Fruit fly (Drosophila melanogaster) whole organism, embryonic: ENCODE data around the gene RhoGAP5A.

ENCODE experiments used
- B-H1 ChIP-seq: fragments of 200-800 bp; sonication (Bioruptor generic); IDR thresholded peaks from 3 replicates; pipeline ENCODE4 v1.3.6; 2022; ENCODE audit warnings: missing biosample characterization, missing genetic modification characterization
- Bdp1 ChIP-seq: fragments of 200-800 bp; sonication (Bioruptor generic); optimal IDR thresholded peaks from 3 replicates; lab custom pipeline; 2016; ENCODE audit warnings: missing biosample characterization, missing genetic modification characterization
- Bteb2 ChIP-seq: fragments of 200-800 bp; sonication (Bioruptor generic); optimal IDR thresholded peaks from 2 replicates; lab custom pipeline; 2016; ENCODE audit warnings: missing biosample characterization, missing genetic modification characterization
- CG10209 ChIP-seq: fragments of 200-800 bp; sonication (Bioruptor generic); optimal IDR thresholded peaks from 3 replicates; lab custom pipeline; 2017; ENCODE audit warnings: missing biosample characterization, mild to moderate bottlenecking, missing genetic modification characterization, missing genetic modification reagents
- CG10979 ChIP-seq: fragments of 200-800 bp; sonication (Bioruptor generic); optimal IDR thresholded peaks from 2 replicates; lab custom pipeline; 2018; ENCODE audit warnings: missing biosample characterization, mild to moderate bottlenecking, missing genetic modification characterization, moderate library complexity
- CG12236 ChIP-seq: fragments of 200-800 bp; sonication (Bioruptor generic); optimal IDR thresholded peaks from 2 replicates; lab custom pipeline; 2016; ENCODE audit warnings: missing biosample characterization, missing genetic modification characterization
- CG12659 ChIP-seq: fragments of 200-800 bp; sonication (Bioruptor generic); optimal IDR thresholded peaks from 3 replicates; lab custom pipeline; 2017; ENCODE audit warnings: mild to moderate bottlenecking, missing biosample characterization, missing genetic modification reagents, missing genetic modification characterization
- CG14441 ChIP-seq: fragments of 200-800 bp; sonication (Bioruptor generic); IDR thresholded peaks from 2 replicates; pipeline ENCODE4 v1.3.6; 2022; ENCODE audit warnings: missing biosample characterization, missing genetic modification characterization
- CG14710 ChIP-seq: fragments of 200-800 bp; sonication (Bioruptor generic); optimal IDR thresholded peaks from 3 replicates; lab custom pipeline; 2019; ENCODE audit warnings: missing biosample characterization, mild to moderate bottlenecking, missing genetic modification characterization, moderate library complexity
- CG42726 ChIP-seq: fragments of 200-800 bp; sonication (Bioruptor generic); IDR thresholded peaks from 2 replicates; pipeline ENCODE4 v1.3.6; 2022; ENCODE audit warnings: missing biosample characterization, missing genetic modification characterization; ENCODE audit not compliant: partially characterized antibody
- CG4360 ChIP-seq: fragments of 200-800 bp; sonication (Bioruptor generic); IDR thresholded peaks from 2 replicates; pipeline ENCODE4 v1.3.6; 2022; ENCODE audit warnings: missing biosample characterization, missing genetic modification characterization
- CG43689 ChIP-seq: fragments of 200-800 bp; sonication (Bioruptor generic); IDR thresholded peaks from 2 replicates; pipeline ENCODE4 v1.3.6; 2022; ENCODE audit warnings: missing biosample characterization, missing genetic modification characterization
- CG6791 ChIP-seq: fragments of 200-800 bp; sonication (Bioruptor generic); IDR thresholded peaks from 3 replicates; pipeline ENCODE4 v1.3.6; 2022; ENCODE audit warnings: missing biosample characterization, missing genetic modification characterization; ENCODE audit not compliant: partially characterized antibody
- CG7372 ChIP-seq: fragments of 200-800 bp; sonication (Bioruptor generic); IDR thresholded peaks from 2 replicates; pipeline ENCODE4 v1.3.6; 2022; ENCODE audit warnings: missing biosample characterization, missing genetic modification characterization
- CG7556 ChIP-seq: fragments of 200-800 bp; sonication (Bioruptor generic); optimal IDR thresholded peaks from 2 replicates; lab custom pipeline; 2017; ENCODE audit warnings: missing biosample characterization, mild to moderate bottlenecking, missing genetic modification characterization
- CG7963 ChIP-seq: fragments of 200-800 bp; sonication (Bioruptor generic); IDR thresholded peaks from 3 replicates; pipeline ENCODE4 v1.3.6; 2022; ENCODE audit warnings: missing biosample characterization, missing genetic modification characterization; ENCODE audit not compliant: partially characterized antibody
- CG8924 ChIP-seq: fragments of 200-800 bp; optimal IDR thresholded peaks from 3 replicates; lab custom pipeline; 2019; ENCODE audit warnings: missing biosample characterization, mild to moderate bottlenecking, missing genetic modification characterization, moderate library complexity
- Eip74EF ChIP-seq, 2 experiments: fragments of 200-800 bp in 1 of 2; fragments of >200 bp in 1 of 2; sonication (Bioruptor generic) in 1 of 2; optimal IDR thresholded peaks; 2 replicates each; lab custom pipeline; 2017 to 2019; ENCODE audit warnings: missing biosample characterization in 2 of 2, missing genetic modification characterization in 2 of 2, mild to moderate bottlenecking in 1 of 2, moderate library complexity in 1 of 2
- Ets97D ChIP-seq: fragments of 200-800 bp; sonication (Bioruptor generic); optimal IDR thresholded peaks from 3 replicates; lab custom pipeline; 2016; ENCODE audit warnings: missing biosample characterization, missing genetic modification characterization
- H2.0 ChIP-seq: fragments of 200-800 bp; sonication (Bioruptor generic); IDR thresholded peaks from 2 replicates; pipeline ENCODE4 v1.3.6; 2022; ENCODE audit warnings: missing biosample characterization, missing genetic modification characterization
- HLH54F ChIP-seq: fragments of 200-800 bp; sonication (Bioruptor generic); optimal IDR thresholded peaks from 3 replicates; lab custom pipeline; 2016; ENCODE audit warnings: missing biosample characterization, missing genetic modification characterization
- Lpt ChIP-seq: fragments of >200 bp; optimal IDR thresholded peaks from 2 replicates; lab custom pipeline; 2018; ENCODE audit warnings: missing biosample characterization, missing genetic modification characterization
- Meics ChIP-seq: fragments of 200-800 bp; sonication (Bioruptor generic); optimal IDR thresholded peaks from 2 replicates; lab custom pipeline; 2017; ENCODE audit warnings: missing biosample characterization, mild to moderate bottlenecking, missing genetic modification characterization
- NK7.1 ChIP-seq: fragments of 200-800 bp; sonication (Bioruptor generic); optimal IDR thresholded peaks from 3 replicates; lab custom pipeline; 2016; ENCODE audit warnings: missing biosample characterization, missing genetic modification characterization
- PHDP ChIP-seq: fragments of 200-800 bp; sonication (Bioruptor generic); optimal IDR thresholded peaks from 3 replicates; lab custom pipeline; 2018; ENCODE audit warnings: missing biosample characterization, mild to moderate bottlenecking, missing genetic modification characterization, moderate library complexity
- Sox102F ChIP-seq: fragments of 200-800 bp; sonication (Bioruptor generic); optimal IDR thresholded peaks from 2 replicates; lab custom pipeline; 2018; ENCODE audit warnings: missing biosample characterization, mild to moderate bottlenecking, missing genetic modification characterization, moderate library complexity
- Sry-β ChIP-seq: fragments of 200-800 bp; sonication (Bioruptor generic); optimal IDR thresholded peaks from 2 replicates; lab custom pipeline; 2018; ENCODE audit warnings: missing biosample characterization, mild to moderate bottlenecking, missing genetic modification characterization, moderate library complexity
- Ssrp ChIP-seq: fragments of 200-800 bp; sonication (Bioruptor generic); optimal IDR thresholded peaks from 2 replicates; lab custom pipeline; 2018; ENCODE audit warnings: missing biosample characterization, mild to moderate bottlenecking, missing genetic modification characterization, moderate library complexity
- Usf ChIP-seq: fragments of 200-800 bp; sonication (Bioruptor generic); optimal IDR thresholded peaks from 2 replicates; lab custom pipeline; 2017; ENCODE audit warnings: missing genotype, missing biosample characterization, missing genetic modification characterization
- Vsx1 ChIP-seq: fragments of 200-800 bp; sonication (Bioruptor generic); optimal IDR thresholded peaks from 2 replicates; lab custom pipeline; 2017; ENCODE audit warnings: missing biosample characterization, mild to moderate bottlenecking, missing genetic modification characterization, missing genetic modification reagents
- ash1 ChIP-seq: fragments of 200-800 bp; sonication (Bioruptor generic); optimal IDR thresholded peaks from 2 replicates; lab custom pipeline; 2018; ENCODE audit warnings: missing biosample characterization, mild to moderate bottlenecking, missing genetic modification characterization
- gcm ChIP-seq: fragments of 200-800 bp; sonication (Bioruptor generic); optimal IDR thresholded peaks from 2 replicates; lab custom pipeline; 2019; ENCODE audit warnings: missing biosample characterization, mild to moderate bottlenecking, missing genetic modification characterization, moderate library complexity
- grn ChIP-seq: fragments of 200-800 bp; sonication (Bioruptor generic); optimal IDR thresholded peaks from 3 replicates; lab custom pipeline; 2017; ENCODE audit warnings: missing biosample characterization, missing genetic modification characterization
- her ChIP-seq: fragments of 200-800 bp; sonication (Bioruptor generic); optimal IDR thresholded peaks from 2 replicates; lab custom pipeline; 2016; ENCODE audit warnings: missing biosample characterization, missing genetic modification characterization
- ind ChIP-seq: fragments of 200-800 bp; sonication (Bioruptor generic); optimal IDR thresholded peaks from 3 replicates; lab custom pipeline; 2016; ENCODE audit warnings: missing biosample characterization, missing genetic modification characterization
- kni ChIP-seq: fragments of 200-800 bp; sonication (Bioruptor generic); optimal IDR thresholded peaks from 3 replicates; lab custom pipeline; 2017; ENCODE audit warnings: mild to moderate bottlenecking, missing biosample characterization, missing genetic modification reagents, missing genetic modification characterization
- lov ChIP-seq, 2 experiments: fragments of 200-800 bp in 1 of 2; fragments of >200 bp in 1 of 2; sonication (Bioruptor generic) in 1 of 2; IDR thresholded peaks in 1 of 2; optimal IDR thresholded peaks in 1 of 2; 2 replicates in 1 of 2; 3 replicates in 1 of 2; pipeline versions ENCODE4 v1.3.6 to Lab custom; 2017 to 2022; ENCODE audit warnings: missing biosample characterization in 1 of 2, missing genetic modification characterization in 1 of 2
- nerfin-2 ChIP-seq: fragments of 200-800 bp; sonication (Bioruptor generic); IDR thresholded peaks from 2 replicates; pipeline ENCODE4 v1.3.6; 2022; ENCODE audit warnings: missing biosample characterization, missing genetic modification characterization; ENCODE audit not compliant: partially characterized antibody
- org-1 ChIP-seq: fragments of 200-800 bp; sonication (Bioruptor generic); optimal IDR thresholded peaks from 2 replicates; lab custom pipeline; 2017; ENCODE audit warnings: missing biosample characterization, missing genetic modification characterization
- pb ChIP-seq: fragments of 200-800 bp; sonication (Bioruptor generic); optimal IDR thresholded peaks from 3 replicates; lab custom pipeline; 2016; ENCODE audit warnings: missing biosample characterization, missing genetic modification characterization
- pnt ChIP-seq: fragments of 200-800 bp; sonication (Bioruptor generic); optimal IDR thresholded peaks from 3 replicates; lab custom pipeline; 2016; ENCODE audit warnings: missing biosample characterization, missing genetic modification characterization
- sens-2 ChIP-seq: fragments of 200-800 bp; sonication (Bioruptor generic); IDR thresholded peaks from 2 replicates; pipeline ENCODE4 v1.3.6; 2022; ENCODE audit warnings: missing biosample characterization, missing genetic modification characterization
- sisA ChIP-seq: fragments of 200-800 bp; sonication (Bioruptor generic); IDR thresholded peaks from 2 replicates; pipeline ENCODE4 v1.3.6; 2022; ENCODE audit warnings: missing biosample characterization, missing genetic modification characterization
- tgo ChIP-seq: fragments of 200-800 bp; sonication (Bioruptor generic); IDR thresholded peaks from 3 replicates; pipeline ENCODE4 v1.3.6; 2022; ENCODE audit warnings: missing biosample characterization, missing genetic modification characterization
- tin ChIP-seq: fragments of 200-800 bp; sonication (Bioruptor generic); optimal IDR thresholded peaks from 3 replicates; lab custom pipeline; 2016; ENCODE audit warnings: missing biosample characterization, missing genetic modification characterization
- trem ChIP-seq: fragments of 200-800 bp; optimal IDR thresholded peaks from 3 replicates; lab custom pipeline; 2019; ENCODE audit warnings: missing biosample characterization, mild to moderate bottlenecking, missing genetic modification characterization, moderate library complexity
- trh ChIP-seq: fragments of 200-800 bp; sonication (Bioruptor generic); optimal IDR thresholded peaks from 2 replicates; lab custom pipeline; 2016; ENCODE audit warnings: missing biosample characterization, missing genetic modification characterization
- unpg ChIP-seq: fragments of 200-800 bp; sonication (Bioruptor generic); optimal IDR thresholded peaks from 3 replicates; lab custom pipeline; 2018; ENCODE audit warnings: missing biosample characterization, mild to moderate bottlenecking, missing genetic modification characterization, moderate library complexity
- usp ChIP-seq: fragments of >200 bp; optimal IDR thresholded peaks from 2 replicates; lab custom pipeline; 2017; ENCODE audit warnings: missing biosample characterization, missing genetic modification characterization

The RhoGAP5A gene

DNA sequence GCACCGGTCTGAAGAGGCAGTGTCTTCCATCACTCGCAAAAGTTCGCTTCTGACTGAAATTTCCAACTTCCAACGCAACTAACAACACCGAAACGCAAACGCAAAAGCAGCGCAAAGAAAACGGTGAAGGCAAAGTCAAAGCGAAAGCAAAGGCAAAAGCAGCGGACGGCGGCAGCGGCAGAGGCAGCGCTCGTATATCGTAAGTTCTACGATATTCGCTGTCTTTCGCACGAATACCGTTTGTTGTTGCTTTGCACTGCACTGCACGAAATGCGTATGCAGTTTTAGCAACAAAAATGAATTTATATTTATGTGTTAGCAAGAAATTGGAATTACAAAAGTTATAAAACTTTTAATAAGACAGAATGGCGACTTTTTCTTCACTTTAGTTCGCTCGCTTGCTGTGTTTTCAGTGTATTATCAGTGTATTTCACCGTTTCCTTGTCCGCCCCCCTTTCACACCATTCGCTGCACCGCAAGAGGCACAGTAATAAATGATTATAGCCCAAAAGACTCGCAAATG lies 29.9 kb upstream of the RhoGAP5A start, which contains the start of gene OtopLa (continued):
- TF ChIP-seq CG12236 (peak; percentile 62), CG14710 (tag; lab: Kevin White, UChicago) (peak; percentile 78), sens-2 (GFP tag; lab: Robert Waterston, UW) (peak; percentile 82), CG42726 (GFP tag; lab: Robert Waterston, UW) (no peak), Bdp1 (GFP tag; lab: Kevin White, UChicago) (peak; percentile 55), CG7556 (GFP tag; lab: Kevin White, UChicago) (peak; percentile 86), CG14441 (GFP tag; lab: Robert Waterston, UW) (peak; percentile 80), tin (GFP tag; lab: Kevin White, UChicago) (peak; percentile 84), HLH54F (GFP tag; lab: Kevin White, UChicago) (peak; percentile 52), org-1 (GFP tag; lab: Kevin White, UChicago) (peak; percentile 83), usp (GFP tag; lab: Kevin White, UChicago) (no peak), NK7.1 (GFP tag; lab: Kevin White, UChicago) (peak; percentile 74), ash1 (GFP tag; lab: Kevin White, UChicago) (no peak), CG10979 (tag; lab: Kevin White, UChicago) (peak; percentile 88), Meics (peak; percentile 82), CG6791 (GFP tag; lab: Robert Waterston, UW) (no peak), trem (tag; lab: Kevin White, UChicago) (peak; percentile 70), pb (GFP tag; lab: Kevin White, UChicago) (peak; percentile 77), trh (GFP tag; lab: Kevin White, UChicago) (peak; percentile 37), CG8924 (tag; lab: Kevin White, UChicago) (peak; percentile 75), H2.0 (GFP tag; lab: Robert Waterston, UW) (peak; percentile 83), CG7372 (GFP tag; lab: Robert Waterston, UW) (peak; percentile 69; the same call in 1 of the 2 replicates), CG4360 (GFP tag; lab: Robert Waterston, UW) (peak; percentile 72), ind (GFP tag; lab: Kevin White, UChicago) (peak; percentile 81), Lpt (GFP tag; lab: Kevin White, UChicago) (no peak), lov (optimal IDR thresholded peaks at IDR 0.05; lab: Kevin White, UChicago) (no peak), lov (GFP tag; IDR thresholded peaks at IDR 0.05; lab: Robert Waterston, UW) (peak; percentile 85), sisA (peak; percentile 87), Bteb2 (peak; percentile 57), CG43689 (GFP tag; lab: Robert Waterston, UW) (peak; percentile 36; the same call in 1 of the 2 replicates), PHDP (peak; percentile 86), CG10209 (peak; percentile 83), Vsx1 (GFP tag; lab: Kevin White, UChicago) (peak; percentile 55), CG12659 (peak; percentile 78), Sox102F (GFP tag; lab: Kevin White, UChicago) (peak; percentile 87), CG7963 (GFP tag; lab: Robert Waterston, UW) (no peak), tgo (GFP tag; lab: Robert Waterston, UW) (peak; percentile 84), gcm (GFP tag; lab: Kevin White, UChicago) (peak; percentile 72), her (GFP tag; lab: Kevin White, UChicago) (peak; percentile 66), unpg (peak; percentile 89), Sry-β (GFP tag; lab: Kevin White, UChicago) (no peak), Eip74EF (GFP tag; optimal IDR thresholded peaks at IDR 0.05; lab: Kevin White, UChicago) (peak in 1 of 2 experiments; percentile 80), Usf (GFP tag; lab: Kevin White, UChicago) (peak; percentile 25), nerfin-2 (no peak), Ssrp (peak; percentile 87), kni (GFP tag; lab: Kevin White, UChicago) (no peak), grn (no peak), Ets97D (peak; percentile 56), B-H1 (GFP tag; lab: Robert Waterston, UW) (peak; percentile 71), pnt (GFP tag; lab: Kevin White, UChicago) (peak; percentile 83)
